Fruit fly (Drosophila melanogaster): ENCODE data around the gene CG32450.

dm6 chr3L:22329478-22329877 lies at the start of gene CG32450:
- TF ChIP-seq Crg-1 (GFP tag; optimal IDR thresholded peaks at IDR 0.05) (no peak), Hr96 (GFP tag; optimal IDR thresholded peaks at IDR 0.05) (no peak), bab1 (GFP tag; optimal IDR thresholded peaks at IDR 0.05) (no peak), CG12768 (GFP tag; optimal IDR thresholded peaks at IDR 0.05) (no peak), tj (GFP tag; optimal IDR thresholded peaks at IDR 0.05) (no peak), CG7045 (GFP tag; optimal IDR thresholded peaks at IDR 0.05) (no peak)

Data from whole organism, adult.